Worm (Caenorhabditis elegans): ENCODE measurements around the gene ptr-24.

ptr-24 gene

DNA sequence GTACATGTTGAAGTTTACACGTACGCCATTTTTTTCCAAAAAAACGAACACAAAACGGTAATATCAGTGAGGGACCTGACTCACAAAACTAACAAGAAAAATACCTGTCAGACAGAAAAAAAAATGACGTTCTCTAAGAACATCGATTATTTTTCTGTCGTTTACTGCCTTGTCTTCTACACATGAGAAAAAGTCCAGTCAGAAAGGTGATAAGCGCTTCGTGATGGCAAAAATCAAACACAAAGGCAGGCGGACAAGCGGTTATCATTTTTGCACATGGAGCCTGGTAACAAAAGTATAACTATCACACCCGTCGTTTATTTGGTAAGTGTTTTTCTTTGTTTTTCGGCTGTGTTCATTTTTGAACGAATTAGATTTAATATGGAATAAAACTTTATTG lies 4.0 kb upstream of the ptr-24 start, which contains the start of gene F46G10.4 (continued):
- TF ChIP-seq nhr-77 (tag; optimal IDR thresholded peaks at IDR 0.05), result peak; percentile 61

DNA sequence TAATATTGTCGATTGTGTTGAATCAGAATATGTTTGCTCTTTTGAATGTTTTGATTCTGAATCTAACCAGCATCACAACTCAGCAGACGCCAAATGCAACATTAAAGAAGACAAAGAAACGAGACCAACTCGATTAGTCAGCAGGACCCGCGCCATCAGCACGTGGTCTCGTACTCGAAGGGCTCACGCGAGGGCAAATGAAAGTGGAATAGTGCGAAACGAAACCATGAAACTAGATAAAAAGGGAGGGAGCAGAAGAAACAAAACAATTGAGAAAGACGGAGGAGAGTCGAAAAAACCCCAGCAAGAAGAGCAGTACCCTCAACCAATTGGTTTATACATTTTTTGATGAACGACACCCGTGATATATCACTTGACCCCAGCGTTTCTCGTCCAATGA lies 828 bp upstream of the ptr-24 start:
- TF ChIP-seq hif-1 (tag; optimal IDR thresholded peaks at IDR 0.05) (no peak), dpl-1 (GFP tag; optimal IDR thresholded peaks at IDR 0.05) (no peak), aly-2 (tag; optimal IDR thresholded peaks at IDR 0.05) (no peak), nhr-42 (GFP tag; IDR thresholded peaks at IDR 0.05) (no peak), mdl-1 (tag; optimal IDR thresholded peaks at IDR 0.05) (peak in 1 of 2 experiments; percentile 41), madf-9 (GFP tag; conservative IDR thresholded peaks at IDR 0.05) (no peak), snpc-4 (tag; optimal IDR thresholded peaks at IDR 0.05) (no peak), rbr-2 (tag; optimal IDR thresholded peaks at IDR 0.05) (no peak), duxl-1 (tag; optimal IDR thresholded peaks at IDR 0.05; ENCODE audit: poor library complexity) (no peak), jun-1 (tag; optimal IDR thresholded peaks at IDR 0.05) (no peak), spr-1 (tag; optimal IDR thresholded peaks at IDR 0.05) (no peak), nhr-28 (tag; optimal IDR thresholded peaks at IDR 0.05) (no peak), nhr-76 (tag; optimal IDR thresholded peaks at IDR 0.05) (no peak), pqm-1 (tag; optimal IDR thresholded peaks at IDR 0.05) (no peak), gei-8 (GFP tag; optimal IDR thresholded peaks at IDR 0.05) (no peak), snpc-1.2 (GFP tag; IDR thresholded peaks at IDR 0.05) (no peak), hlh-30 (tag; optimal IDR thresholded peaks at IDR 0.05; ENCODE audit: insufficient read depth) (peak; percentile 65), hlh-11 (tag; optimal IDR thresholded peaks at IDR 0.05) (peak; percentile 9), nhr-48 (tag; optimal IDR thresholded peaks at IDR 0.05) (no peak), lin-38 (GFP tag; IDR thresholded peaks at IDR 0.05) (no peak), tra-1 (GFP tag; IDR thresholded peaks at IDR 0.05) (no peak), Y75B8A.6 (GFP tag; IDR thresholded peaks at IDR 0.05) (no peak), F49E8.2 (tag; optimal IDR thresholded peaks at IDR 0.05; ENCODE audit: borderline replicate concordance) (no peak)

ce11 chrX:13339029-13339626 lies 1.3 kb downstream of the ptr-24 start:
- TF ChIP-seq D1046.2 (GFP tag; IDR thresholded peaks at IDR 0.05), result no peak
- TF ChIP-seq ZK337.2 (GFP tag; IDR thresholded peaks at IDR 0.05), result no peak
- no peak for TF ChIP-seq nhr-6 (tag; optimal IDR thresholded peaks at IDR 0.05)
- TF ChIP-seq nhr-28 (tag; optimal IDR thresholded peaks at IDR 0.05), result peak; percentile 58
- TF ChIP-seq saeg-2 (GFP tag; IDR thresholded peaks at IDR 0.05), result no peak
- no peak for TF ChIP-seq hmg-1.1 (GFP tag; IDR thresholded peaks at IDR 0.05)
- no peak for TF ChIP-seq tra-1 (GFP tag; IDR thresholded peaks at IDR 0.05)
- TF ChIP-seq skn-1 (tag; optimal IDR thresholded peaks at IDR 0.05), result no peak
- no peak for TF ChIP-seq Y75B8A.6 (GFP tag; IDR thresholded peaks at IDR 0.05)
- peak; percentile 68 for TF ChIP-seq pqm-1 (tag; optimal IDR thresholded peaks at IDR 0.05)
- TF ChIP-seq zip-11 (GFP tag; IDR thresholded peaks at IDR 0.05), result no peak
- TF ChIP-seq hlh-11 (tag; optimal IDR thresholded peaks at IDR 0.05), result peak; percentile 70
- no peak for TF ChIP-seq attf-4 (tag; optimal IDR thresholded peaks at IDR 0.05)
- no peak for TF ChIP-seq nhr-41 (GFP tag; IDR thresholded peaks at IDR 0.05)
- no peak for TF ChIP-seq nhr-237 (tag; optimal IDR thresholded peaks at IDR 0.05)
- TF ChIP-seq daf-12 (tag; optimal IDR thresholded peaks at IDR 0.05), result no peak
- TF ChIP-seq daf-16 (GFP tag; optimal IDR thresholded peaks at IDR 0.05), result peak in 1 of 2 experiments; percentile 49
- peak; percentile 75 for TF ChIP-seq daf-16 (tag; optimal IDR thresholded peaks at IDR 0.05)
- TF ChIP-seq madf-9 (GFP tag; conservative IDR thresholded peaks at IDR 0.05), result no peak
- TF ChIP-seq lim-7 (GFP tag; IDR thresholded peaks at IDR 0.05), result no peak
- TF ChIP-seq spr-1 (tag; optimal IDR thresholded peaks at IDR 0.05), result no peak
- peak; percentile 37; the same call in 1 of the 2 replicates for TF ChIP-seq php-3 (GFP tag; IDR thresholded peaks at IDR 0.05)
- peak; percentile 72 for TF ChIP-seq dve-1 (tag; optimal IDR thresholded peaks at IDR 0.05; ENCODE audit: insufficient read depth)
- no peak for TF ChIP-seq tag-97 (GFP tag; IDR thresholded peaks at IDR 0.05)
- TF ChIP-seq daf-8 (GFP tag; IDR thresholded peaks at IDR 0.05), result no peak
- TF ChIP-seq nhr-11 (tag; optimal IDR thresholded peaks at IDR 0.05), result no peak
- TF ChIP-seq nhr-76 (tag; optimal IDR thresholded peaks at IDR 0.05), result no peak
- no peak for TF ChIP-seq R02D3.7 (tag; optimal IDR thresholded peaks at IDR 0.05)
- no peak for TF ChIP-seq duxl-1 (tag; optimal IDR thresholded peaks at IDR 0.05; ENCODE audit: poor library complexity)
- TF ChIP-seq F26F4.8 (GFP tag; conservative IDR thresholded peaks at IDR 0.05), result no peak
- TF ChIP-seq dmd-9 (GFP tag; IDR thresholded peaks at IDR 0.05), result no peak
- peak; percentile 80 for TF ChIP-seq dmd-6 (GFP tag; IDR thresholded peaks at IDR 0.05)
- TF ChIP-seq mxl-3 (GFP tag; optimal IDR thresholded peaks at IDR 0.05), result no peak
